Worm (Caenorhabditis elegans) whole organism, L3 larva: Measurements from ENCODE around the gene F26G5.1.

ENCODE experiments used
- R02D3.7 ChIP-seq: fragments of 150-350 bp; optimal IDR thresholded peaks from 2 replicates; lab custom pipeline; 2014; ENCODE audit warnings: missing biosample characterization, missing genetic modification characterization
- aly-2 ChIP-seq: fragments of 150-350 bp; optimal IDR thresholded peaks from 2 replicates; lab custom pipeline; 2014; ENCODE audit warnings: missing biosample characterization, missing genetic modification characterization
- ama-1 ChIP-seq: fragments of 150-350 bp; optimal IDR thresholded peaks from 2 replicates; lab custom pipeline; 2018
- ceh-16 ChIP-seq: sonication (generic microtip); optimal IDR thresholded peaks from 2 replicates; lab custom pipeline; 2017; ENCODE audit warnings: missing biosample characterization, missing genetic modification characterization
- ceh-28 ChIP-seq: fragments of 150-350 bp; optimal IDR thresholded peaks from 2 replicates; lab custom pipeline; 2014; ENCODE audit warnings: missing biosample characterization, missing genetic modification reagents, missing genetic modification characterization
- ceh-82 ChIP-seq: fragments of 150-350 bp; optimal IDR thresholded peaks from 2 replicates; lab custom pipeline; 2014; ENCODE audit warnings: missing biosample characterization, missing genetic modification characterization
- ceh-9 ChIP-seq: sonication (generic microtip); optimal IDR thresholded peaks from 2 replicates; lab custom pipeline; 2018; ENCODE audit warnings: missing biosample characterization, missing genetic modification characterization
- daf-12 ChIP-seq: fragments of 150-350 bp; optimal IDR thresholded peaks from 2 replicates; lab custom pipeline; 2014; ENCODE audit warnings: missing biosample characterization, missing genetic modification reagents, missing genetic modification characterization
- egl-27 ChIP-seq: sonication (generic microtip); optimal IDR thresholded peaks from 4 replicates; lab custom pipeline; 2017; ENCODE audit warnings: missing biosample characterization, missing genetic modification reagents, missing genetic modification characterization
- egl-5 ChIP-seq: fragments of 150-350 bp; optimal IDR thresholded peaks from 2 replicates; lab custom pipeline; 2017; ENCODE audit warnings: missing biosample characterization, missing genetic modification reagents, missing genetic modification characterization, inconsistent platforms
- elt-1 ChIP-seq: fragments of 150-350 bp; optimal IDR thresholded peaks from 2 replicates; lab custom pipeline; 2014; ENCODE audit warnings: missing biosample characterization, missing genetic modification characterization
- elt-2 ChIP-seq: sonication (generic microtip); optimal IDR thresholded peaks from 2 replicates; lab custom pipeline; 2016; ENCODE audit warnings: missing genetic modification reagents, mild to moderate bottlenecking, missing genetic modification characterization, missing compliant biosample characterization
- elt-3 ChIP-seq, 3 experiments: fragments of 150-350 bp in 1 of 3; sonication (generic microtip) in 2 of 3; optimal IDR thresholded peaks; 2 replicates in 2 of 3; 4 replicates in 1 of 3; lab custom pipeline; 2014 to 2017; ENCODE audit warnings: missing biosample characterization in 3 of 3, missing genetic modification characterization in 3 of 3
- eor-1 ChIP-seq, 2 experiments: fragments of 150-350 bp; optimal IDR thresholded peaks; 2 replicates each; lab custom pipeline; 2014 to 2018; ENCODE audit warnings: missing biosample characterization in 2 of 2, missing genetic modification characterization in 2 of 2
- fkh-10 ChIP-seq: sonication (generic microtip); optimal IDR thresholded peaks from 2 replicates; lab custom pipeline; 2017; ENCODE audit warnings: missing biosample characterization, missing genetic modification reagents, missing genetic modification characterization
- fkh-2 ChIP-seq: fragments of 150-350 bp; optimal IDR thresholded peaks from 2 replicates; lab custom pipeline; 2014; ENCODE audit warnings: missing biosample characterization, missing genetic modification reagents, missing genetic modification characterization
- fos-1 ChIP-seq: fragments of 150-350 bp; optimal IDR thresholded peaks from 2 replicates; lab custom pipeline; 2014; ENCODE audit warnings: missing biosample characterization, missing genetic modification characterization
- hmg-11 ChIP-seq: sonication (generic microtip); optimal IDR thresholded peaks from 2 replicates; lab custom pipeline; 2016; ENCODE audit warnings: missing genetic modification characterization, missing compliant biosample characterization
- jun-1 ChIP-seq: fragments of 150-350 bp; optimal IDR thresholded peaks from 2 replicates; lab custom pipeline; 2014; ENCODE audit warnings: missing biosample characterization, missing genetic modification reagents, missing genetic modification characterization
- lin-15B ChIP-seq: fragments of 150-350 bp; optimal IDR thresholded peaks from 2 replicates; lab custom pipeline; 2014; ENCODE audit warnings: missing biosample characterization, missing genetic modification characterization
- lin-39 ChIP-seq: fragments of 150-350 bp; optimal IDR thresholded peaks from 2 replicates; lab custom pipeline; 2018; ENCODE audit warnings: missing biosample characterization, missing genetic modification reagents, missing genetic modification characterization
- lsy-12 ChIP-seq: sonication (generic microtip); optimal IDR thresholded peaks from 2 replicates; lab custom pipeline; 2016; ENCODE audit warnings: mild to moderate bottlenecking, missing genetic modification characterization, missing compliant biosample characterization
- nfya-1 ChIP-seq: sonication (generic microtip); optimal IDR thresholded peaks from 2 replicates; lab custom pipeline; 2017; ENCODE audit warnings: missing genetic modification characterization, mild to moderate bottlenecking, missing compliant biosample characterization, antibody characterized with exemption, moderate library complexity; ENCODE audit not compliant: insufficient read depth
- nhr-11 ChIP-seq: fragments of 150-350 bp; optimal IDR thresholded peaks from 2 replicates; lab custom pipeline; 2014; ENCODE audit warnings: missing biosample characterization, missing genetic modification characterization
- nhr-23 ChIP-seq: fragments of 150-350 bp; optimal IDR thresholded peaks from 2 replicates; lab custom pipeline; 2014; ENCODE audit warnings: missing biosample characterization, missing genetic modification reagents, missing genetic modification characterization
- nhr-237 ChIP-seq: fragments of 150-350 bp; optimal IDR thresholded peaks from 2 replicates; lab custom pipeline; 2014; ENCODE audit warnings: missing biosample characterization, missing genetic modification characterization
- nhr-25 ChIP-seq: sonication (generic microtip); optimal IDR thresholded peaks from 2 replicates; lab custom pipeline; 2017; ENCODE audit warnings: missing biosample characterization, missing genetic modification characterization
- nhr-67 ChIP-seq: fragments of 150-350 bp; optimal IDR thresholded peaks from 2 replicates; lab custom pipeline; 2014; ENCODE audit warnings: missing biosample characterization, missing genetic modification characterization
- nhr-77 ChIP-seq: fragments of 150-350 bp; optimal IDR thresholded peaks from 2 replicates; lab custom pipeline; 2014; ENCODE audit warnings: missing biosample characterization, missing genetic modification characterization
- pqm-1 ChIP-seq: fragments of 150-350 bp; optimal IDR thresholded peaks from 2 replicates; lab custom pipeline; 2017; ENCODE audit warnings: missing biosample characterization, missing genetic modification characterization, inconsistent platforms
- sea-2 ChIP-seq: fragments of 150-350 bp; sonication (generic microtip); optimal IDR thresholded peaks from 4 replicates; lab custom pipeline; 2014; ENCODE audit warnings: missing biosample characterization, missing genetic modification reagents, missing genetic modification characterization
- snpc-4 ChIP-seq: fragments of 150-350 bp; optimal IDR thresholded peaks from 2 replicates; lab custom pipeline; 2014; ENCODE audit warnings: missing biosample characterization, missing genetic modification characterization
- tbx-2 ChIP-seq: sonication (generic microtip); optimal IDR thresholded peaks from 2 replicates; lab custom pipeline; 2016; ENCODE audit warnings: mild to moderate bottlenecking, missing genetic modification characterization, missing compliant biosample characterization
- unc-39 ChIP-seq: sonication (generic microtip); optimal IDR thresholded peaks from 4 replicates; lab custom pipeline; 2017; ENCODE audit warnings: missing biosample characterization, missing genetic modification characterization
- unc-62 ChIP-seq: fragments of 150-350 bp; sonication (generic microtip); optimal IDR thresholded peaks from 4 replicates; lab custom pipeline; 2014; ENCODE audit warnings: missing biosample characterization, missing genetic modification reagents, missing genetic modification characterization
- zag-1 ChIP-seq: fragments of 150-350 bp; optimal IDR thresholded peaks from 2 replicates; lab custom pipeline; 2014; ENCODE audit warnings: missing biosample characterization, missing genetic modification characterization
- ztf-4 ChIP-seq: fragments of 150-350 bp; optimal IDR thresholded peaks from 2 replicates; lab custom pipeline; 2014; ENCODE audit warnings: missing biosample characterization, missing genetic modification characterization

Gene F26G5.1

ce11 chrV:4934406-4934805 is 40.9 kb upstream of the F26G5.1 start, which contains the start of gene catp-2:
TSS of gene catp-2 (plus strand) at chrV:4934706.
- TF ChIP-seq elt-3 (tag; optimal IDR thresholded peaks at IDR 0.05; lab: Kevin White, UChicago) (no peak), nhr-11 (tag; lab: Kevin White, UChicago) (no peak), aly-2 (tag; lab: Kevin White, UChicago) (no peak), nhr-23 (tag; lab: Kevin White, UChicago) (no peak), ama-1 (lab: Kevin White, UChicago) (no peak), nhr-25 (tag; lab: Kevin White, UChicago) (no peak), zag-1 (tag; lab: Kevin White, UChicago) (no peak), lin-15B (tag; lab: Kevin White, UChicago) (no peak), elt-2 (no peak), hmg-11 (tag; lab: Kevin White, UChicago) (no peak), snpc-4 (tag; lab: Kevin White, UChicago) (no peak), ceh-9 (tag; lab: Kevin White, UChicago) (no peak), nhr-237 (no peak), nhr-77 (no peak), ceh-82 (tag; lab: Kevin White, UChicago) (no peak), ceh-28 (tag; lab: Kevin White, UChicago) (no peak)

ce11 chrV:4935096-4935495 is 40.2 kb upstream of the F26G5.1 start:
- TF ChIP-seq fkh-2 = no peak
- no peak for TF ChIP-seq nhr-11 (tag; lab: Kevin White, UChicago)
- no peak for TF ChIP-seq jun-1 (tag; lab: Kevin White, UChicago)
- no peak for TF ChIP-seq nhr-23 (tag; lab: Kevin White, UChicago)
- TF ChIP-seq ceh-16 (tag; lab: Kevin White, UChicago) = no peak
- no peak for TF ChIP-seq fos-1 (tag; lab: Kevin White, UChicago)
- no peak for TF ChIP-seq lin-39 (tag; lab: Kevin White, UChicago)
- peak; percentile 37 for TF ChIP-seq elt-2
- TF ChIP-seq daf-12 (tag; lab: Kevin White, UChicago) = no peak
- no peak for TF ChIP-seq ztf-4
- TF ChIP-seq pqm-1 (tag; lab: Kevin White, UChicago) = peak; percentile 51

- TF ChIP-seq egl-5 (tag; lab: Kevin White, UChicago) (no peak), egl-27 (no peak), nhr-25 (tag; lab: Kevin White, UChicago) (no peak), elt-2 (no peak), eor-1 (tag; optimal IDR thresholded peaks at IDR 0.05; lab: Kevin White, UChicago) (no peak), ceh-28 (tag; lab: Kevin White, UChicago) (no peak), R02D3.7 (no peak), sea-2 (GFP tag; lab: Kevin White, UChicago) (no peak), nhr-237 (no peak), ceh-9 (tag; lab: Kevin White, UChicago) (no peak)
These were observed 37.9 kb upstream of the F26G5.1 start for ce11 chrV:4937337-4937736.

ce11 chrV:4944219-4944618 is 31.1 kb upstream of the F26G5.1 start, which contains the start of gene str-211:
TSS of gene str-211 (minus strand) at chrV:4944319.
- TF ChIP-seq nhr-11 (tag; lab: Kevin White, UChicago) = no peak
- no peak for TF ChIP-seq nhr-67 (tag; lab: Kevin White, UChicago)
- no peak for TF ChIP-seq R02D3.7
- TF ChIP-seq lsy-12 (tag; lab: Kevin White, UChicago) = no peak
- no peak for TF ChIP-seq daf-12 (tag; lab: Kevin White, UChicago)
- no peak for TF ChIP-seq nhr-25 (tag; lab: Kevin White, UChicago)
- TF ChIP-seq elt-3 (tag; optimal IDR thresholded peaks at IDR 0.05; lab: Kevin White, UChicago) = no peak
- TF ChIP-seq fkh-10 (GFP tag; lab: Kevin White, UChicago) = no peak
- no peak for TF ChIP-seq elt-1
- TF ChIP-seq nfya-1 (tag; lab: Kevin White, UChicago) = no peak
- no peak for TF ChIP-seq unc-39 (tag; lab: Kevin White, UChicago)

DNA sequence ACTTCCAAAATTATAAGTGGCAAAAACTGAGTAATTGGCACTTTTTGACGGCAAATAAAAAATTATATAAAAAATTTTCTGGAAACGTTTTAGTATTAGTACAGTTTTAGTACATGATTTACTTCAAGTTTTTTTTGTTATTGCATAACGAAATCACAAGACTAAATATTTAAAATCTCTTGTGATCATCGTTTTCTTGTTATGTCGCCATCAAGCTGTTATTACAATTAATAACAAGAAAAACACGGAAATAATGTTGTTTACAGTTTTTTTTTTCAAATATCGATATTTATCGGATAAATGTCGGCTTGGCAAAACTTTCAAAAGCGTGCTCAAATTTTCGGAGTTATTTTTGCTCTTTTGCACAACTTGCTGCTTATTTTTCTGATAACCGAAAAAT is 26.6 kb upstream of the F26G5.1 start, which contains the start of gene str-209:
TSS of gene str-209 (plus strand) at position 301 of the 400 bp plus-strand sequence.
- no peak for TF ChIP-seq eor-1 (tag; optimal IDR thresholded peaks at IDR 0.05; lab: Kevin White, UChicago)
- no peak for TF ChIP-seq nhr-67 (tag; lab: Kevin White, UChicago)
- no peak for TF ChIP-seq daf-12 (tag; lab: Kevin White, UChicago)
- TF ChIP-seq tbx-2 = no peak
- TF ChIP-seq unc-39 (tag; lab: Kevin White, UChicago) = no peak
- TF ChIP-seq unc-62 (GFP tag; lab: Kevin White, UChicago) = no peak
- no peak for TF ChIP-seq jun-1 (tag; lab: Kevin White, UChicago)
- TF ChIP-seq, all 47 proteins: peak for 0
